Fruit fly (Drosophila melanogaster): ENCODE data around the gene GstO1.

dm6 chr3L:8547104-8547523, 22.4 kb upstream of the GstO1 start:
- TF ChIP-seq ttk (optimal IDR thresholded peaks at IDR 0.05) (no peak), Myc (optimal IDR thresholded peaks at IDR 0.05) (no peak), Sin3A (optimal IDR thresholded peaks at IDR 0.05) (no peak)

All from Kc167 (cell line).